Worm (Caenorhabditis elegans): ENCODE results near the gene C50E3.6.

Gene C50E3.6

DNA sequence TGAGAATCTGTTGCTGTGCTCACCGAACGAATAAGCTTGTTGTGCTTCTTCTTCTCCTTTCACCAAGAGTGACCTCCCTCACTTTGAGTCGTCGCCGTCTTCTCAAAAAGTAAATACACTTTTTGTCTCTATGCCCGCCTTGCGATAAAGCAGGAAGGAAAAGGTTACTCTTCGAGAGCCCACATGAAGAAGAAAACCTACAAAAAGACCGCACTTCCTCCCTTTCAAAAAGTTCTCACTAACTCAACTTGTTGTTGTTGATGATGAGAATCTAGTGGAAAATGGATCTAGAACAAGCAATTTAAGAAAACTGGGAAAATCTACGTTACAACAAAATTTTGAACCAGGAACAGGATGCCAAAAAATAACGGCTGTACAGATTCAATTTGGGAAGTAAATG lies at the start of gene C50E3.6:
TSS of gene C50E3.6 (minus strand) at position 101 of the 400 bp plus-strand sequence.
- TF ChIP-seq jun-1 (tag; optimal IDR thresholded peaks at IDR 0.05) (no peak), egl-27 (tag; optimal IDR thresholded peaks at IDR 0.05) (no peak), nhr-12 (tag; optimal IDR thresholded peaks at IDR 0.05) (no peak), nhr-43 (tag; optimal IDR thresholded peaks at IDR 0.05; ENCODE audit: poor library complexity, severe bottlenecking) (no peak), pha-4 (tag; optimal IDR thresholded peaks at IDR 0.05) (no peak)

DNA sequence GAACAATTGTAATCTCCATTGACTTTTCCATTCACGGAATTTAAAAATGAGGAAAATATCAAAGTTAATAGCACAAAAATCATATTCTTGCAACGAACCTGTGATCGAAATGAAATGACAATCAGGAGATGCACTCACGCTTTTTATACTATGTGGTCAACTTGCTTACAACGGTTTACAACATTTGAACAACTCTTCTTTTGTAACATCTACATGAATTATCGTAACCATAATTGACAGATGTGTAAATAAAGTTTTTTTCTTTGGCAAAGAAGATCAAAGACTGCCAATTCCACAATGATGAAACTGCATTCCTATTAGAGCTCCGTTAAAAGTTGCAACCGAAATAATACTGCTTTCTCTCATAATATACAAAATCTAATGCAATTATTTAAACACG lies 49.4 kb upstream of the C50E3.6 start, which contains the start of gene F07C4.10:
TSS of gene F07C4.10 (minus strand) at position 101 of the 400 bp plus-strand sequence.
- TF ChIP-seq egl-5 (tag; optimal IDR thresholded peaks at IDR 0.05) = no peak
- no peak for TF ChIP-seq ztf-4 (tag; optimal IDR thresholded peaks at IDR 0.05)
- no peak for TF ChIP-seq hmg-11 (tag; optimal IDR thresholded peaks at IDR 0.05)
- no peak for TF ChIP-seq fos-1 (tag; optimal IDR thresholded peaks at IDR 0.05)
- no peak for TF ChIP-seq nhr-28 (tag; optimal IDR thresholded peaks at IDR 0.05)
- TF ChIP-seq elt-3 (tag; optimal IDR thresholded peaks at IDR 0.05) = no peak
- TF ChIP-seq nhr-237 (tag; optimal IDR thresholded peaks at IDR 0.05) = no peak
- TF ChIP-seq unc-62 (GFP tag; optimal IDR thresholded peaks at IDR 0.05) = no peak
- no peak for TF ChIP-seq sea-2 (GFP tag; optimal IDR thresholded peaks at IDR 0.05)
- TF ChIP-seq ZK546.5 (tag; optimal IDR thresholded peaks at IDR 0.05) = no peak

DNA sequence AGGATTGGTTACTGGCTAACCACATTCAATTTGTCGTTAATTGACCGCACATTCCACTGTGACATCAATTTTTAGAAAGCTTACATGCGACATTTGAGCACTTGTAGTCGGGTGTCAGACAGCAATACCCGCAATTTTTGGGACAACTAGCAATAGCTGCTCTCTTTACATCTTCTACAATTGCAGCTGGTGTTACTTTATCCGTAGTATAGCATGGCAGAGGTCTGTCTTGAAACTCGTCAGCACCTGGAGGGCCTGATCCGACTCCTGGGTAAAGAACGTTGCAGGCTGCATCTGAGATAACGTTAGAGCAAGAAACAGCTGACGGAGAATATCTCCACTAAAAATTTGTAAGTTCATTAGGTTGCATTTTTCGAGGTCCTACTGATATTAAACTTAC lies 49.0 kb upstream of the C50E3.6 start:
- TF ChIP-seq hmg-11 (tag; optimal IDR thresholded peaks at IDR 0.05) (no peak), elt-3 (tag; optimal IDR thresholded peaks at IDR 0.05) (no peak), ZK546.5 (tag; optimal IDR thresholded peaks at IDR 0.05) (no peak), lin-15B (tag; optimal IDR thresholded peaks at IDR 0.05) (no peak), nhr-237 (tag; optimal IDR thresholded peaks at IDR 0.05) (no peak), nhr-25 (tag; optimal IDR thresholded peaks at IDR 0.05) (no peak), R02D3.7 (tag; optimal IDR thresholded peaks at IDR 0.05) (no peak), nhr-12 (tag; optimal IDR thresholded peaks at IDR 0.05) (no peak)

- TF ChIP-seq zag-1 (tag; optimal IDR thresholded peaks at IDR 0.05) (no peak), ceh-9 (tag; optimal IDR thresholded peaks at IDR 0.05) (no peak)
Measured at ce11 chrV:7637801-7638200, 47.4 kb upstream of the C50E3.6 start, which contains the start of gene clec-45. Gene clec-45 (plus strand): TSS chrV:7638101.

DNA sequence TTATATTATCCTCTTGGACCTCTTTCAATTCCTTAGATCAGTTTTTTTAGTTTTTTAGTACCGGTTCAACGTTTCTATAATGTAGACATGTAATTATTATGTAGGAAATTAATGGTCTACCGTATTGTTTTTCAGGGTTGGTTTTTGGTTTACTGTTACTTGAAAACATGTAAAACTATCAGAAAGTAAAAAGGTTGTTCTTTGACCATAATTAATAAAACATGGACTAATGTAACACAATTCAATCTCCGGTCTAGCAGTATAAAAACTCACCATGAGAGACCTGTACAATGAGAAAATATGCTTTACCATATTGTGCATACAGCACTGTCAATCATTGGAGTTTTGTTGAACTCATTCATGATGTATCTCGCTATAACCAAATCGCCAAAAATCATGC lies 45.1 kb upstream of the C50E3.6 start, which contains the start of gene srd-29:
TSS of gene srd-29 (plus strand) at position 301 of the 400 bp plus-strand sequence.
- TF ChIP-seq ceh-82 (tag; optimal IDR thresholded peaks at IDR 0.05) = no peak
- TF ChIP-seq nhr-28 (tag; optimal IDR thresholded peaks at IDR 0.05) = no peak
- TF ChIP-seq sea-2 (GFP tag; optimal IDR thresholded peaks at IDR 0.05) = no peak
- no peak for TF ChIP-seq nhr-23 (tag; optimal IDR thresholded peaks at IDR 0.05)
- TF ChIP-seq fkh-2 (tag; optimal IDR thresholded peaks at IDR 0.05) = no peak
- no peak for TF ChIP-seq nfya-1 (tag; optimal IDR thresholded peaks at IDR 0.05; ENCODE audit: insufficient read depth)
- TF ChIP-seq eor-1 (tag; optimal IDR thresholded peaks at IDR 0.05) = no peak
- no peak for TF ChIP-seq nhr-12 (tag; optimal IDR thresholded peaks at IDR 0.05)
- no peak for TF ChIP-seq mml-1 (tag; optimal IDR thresholded peaks at IDR 0.05)
- TF ChIP-seq tbx-2 (tag; optimal IDR thresholded peaks at IDR 0.05) = no peak
- no peak for TF ChIP-seq pqm-1 (tag; optimal IDR thresholded peaks at IDR 0.05)
- TF ChIP-seq lsy-12 (tag; optimal IDR thresholded peaks at IDR 0.05) = no peak
- TF ChIP-seq snpc-4 (tag; optimal IDR thresholded peaks at IDR 0.05) = no peak
- no peak for TF ChIP-seq nhr-43 (tag; optimal IDR thresholded peaks at IDR 0.05; ENCODE audit: poor library complexity, severe bottlenecking)
- no peak for TF ChIP-seq elt-2 (tag; optimal IDR thresholded peaks at IDR 0.05)

DNA sequence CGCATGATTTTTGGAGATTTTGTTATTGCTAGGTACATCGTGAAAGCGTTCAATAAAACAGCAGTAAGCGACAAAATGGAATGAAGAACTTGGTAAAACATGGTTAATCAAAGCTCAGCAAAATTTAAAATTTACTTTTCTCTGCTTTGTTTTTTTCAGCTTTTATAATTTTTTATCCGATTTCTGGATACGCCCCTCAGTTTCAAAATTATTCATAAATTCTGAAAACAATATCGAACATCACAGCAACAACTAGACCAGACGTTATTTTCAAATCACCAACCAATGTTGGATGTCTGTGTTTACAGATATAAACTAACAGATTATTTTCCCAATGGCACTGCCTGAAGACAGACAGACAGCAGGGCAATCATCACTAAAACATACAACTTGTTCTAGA lies 44.3 kb upstream of the C50E3.6 start, which contains the start of gene srd-31:
TSS of gene srd-31 (minus strand) at position 101 of the 400 bp plus-strand sequence.
- TF ChIP-seq elt-3 (tag; optimal IDR thresholded peaks at IDR 0.05) = no peak
- no peak for TF ChIP-seq unc-39 (tag; optimal IDR thresholded peaks at IDR 0.05)
- TF ChIP-seq jun-1 (tag; optimal IDR thresholded peaks at IDR 0.05) = no peak
- TF ChIP-seq snpc-4 (tag; optimal IDR thresholded peaks at IDR 0.05) = no peak
- TF ChIP-seq ztf-4 (tag; optimal IDR thresholded peaks at IDR 0.05) = no peak
- TF ChIP-seq mdl-1 (tag; optimal IDR thresholded peaks at IDR 0.05) = no peak
- no peak for TF ChIP-seq nhr-25 (tag; optimal IDR thresholded peaks at IDR 0.05)
- no peak for TF ChIP-seq ceh-82 (tag; optimal IDR thresholded peaks at IDR 0.05)
- TF ChIP-seq nhr-77 (tag; optimal IDR thresholded peaks at IDR 0.05) = no peak
- no peak for TF ChIP-seq nhr-76 (tag; optimal IDR thresholded peaks at IDR 0.05)
- no peak for TF ChIP-seq nhr-23 (tag; optimal IDR thresholded peaks at IDR 0.05)
- TF ChIP-seq eor-1 (tag; optimal IDR thresholded peaks at IDR 0.05) = no peak
- TF ChIP-seq R02D3.7 (tag; optimal IDR thresholded peaks at IDR 0.05) = no peak
- TF ChIP-seq nhr-28 (tag; optimal IDR thresholded peaks at IDR 0.05) = no peak
- TF ChIP-seq skn-1 (tag; optimal IDR thresholded peaks at IDR 0.05) = no peak

All from whole organism, L3 larva.